Fruit fly (Drosophila melanogaster): ENCODE measurements around the gene CG14631.

DNA sequence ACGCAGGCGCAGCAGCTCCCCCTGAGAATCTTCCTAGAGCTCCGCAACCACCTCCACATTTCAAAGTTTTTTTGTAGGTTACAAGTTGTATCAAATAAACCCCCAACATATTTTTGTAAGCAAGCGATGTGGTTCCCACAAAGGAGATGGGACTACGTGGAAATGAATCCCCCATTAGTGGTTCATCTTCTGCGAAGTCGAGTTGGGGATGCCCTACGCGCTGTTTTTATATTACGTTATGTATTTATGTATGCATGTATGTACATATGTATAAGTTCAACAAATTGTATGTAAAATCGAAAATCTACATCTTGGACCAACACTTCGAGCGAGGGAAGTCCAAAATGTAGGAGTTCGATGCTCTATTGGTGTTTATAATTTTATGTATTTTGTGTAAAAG, 34.1 kb downstream of the CG14631 start, which contains the start of gene CG42259:
- no peak for TF ChIP-seq CG1621 (tag; optimal IDR thresholded peaks at IDR 0.05)
- no peak for TF ChIP-seq fd59A (GFP tag; optimal IDR thresholded peaks at IDR 0.05)
- no peak for TF ChIP-seq CG10631 (GFP tag; optimal IDR thresholded peaks at IDR 0.05)
- no peak for TF ChIP-seq Hr39 (GFP tag; optimal IDR thresholded peaks at IDR 0.05)
- TF ChIP-seq Hr4 (GFP tag; optimal IDR thresholded peaks at IDR 0.05), result no peak
- TF ChIP-seq Blimp-1 (GFP tag; optimal IDR thresholded peaks at IDR 0.05), result no peak
- no peak for TF ChIP-seq Lpt (GFP tag; optimal IDR thresholded peaks at IDR 0.05)
- no peak for TF ChIP-seq fd85E (GFP tag; optimal IDR thresholded peaks at IDR 0.05)
- TF ChIP-seq vri (GFP tag; optimal IDR thresholded peaks at IDR 0.05), result no peak
- TF ChIP-seq fkh (GFP tag; optimal IDR thresholded peaks at IDR 0.05), result no peak
- TF ChIP-seq CG9139 (GFP tag; optimal IDR thresholded peaks at IDR 0.05), result no peak
- no peak for TF ChIP-seq CG6276 (GFP tag; optimal IDR thresholded peaks at IDR 0.05)

All from whole organism, prepupa.